Worm (Caenorhabditis elegans) whole organism, mixed stage, embryonic: ENCODE measurements around the gene R09E12.9.
"Not testable (repeated sequence)": the region's sequence is repeated elsewhere in the genome, so short reads cannot be mapped to it uniquely, and the experiment has no call there.

Experiments
- M03D4.4 ChIP-seq: sonication (generic microtip); optimal IDR thresholded peaks from 2 replicates; lab custom pipeline; 2017; ENCODE audit warnings: mild to moderate bottlenecking, missing genetic modification characterization, missing compliant biosample characterization
- bed-3 ChIP-seq: fragments of 200-800 bp; sonication (Bioruptor generic); optimal IDR thresholded peaks from 3 replicates; lab custom pipeline; 2018; ENCODE audit warnings: mild to moderate bottlenecking, missing genetic modification characterization, moderate library complexity, missing compliant biosample characterization
- blmp-1 ChIP-seq: fragments of 150-350 bp; optimal IDR thresholded peaks from 2 replicates; lab custom pipeline; 2014; ENCODE audit warnings: missing biosample characterization, missing genetic modification characterization
- ceh-39 ChIP-seq: fragments of 150-350 bp; optimal IDR thresholded peaks from 2 replicates; lab custom pipeline; 2014; ENCODE audit warnings: missing biosample characterization, missing genetic modification characterization
- ceh-43 ChIP-seq: fragments of 200-800 bp; sonication (Bioruptor generic); optimal IDR thresholded peaks from 2 replicates; lab custom pipeline; 2018; ENCODE audit warnings: mild to moderate bottlenecking, missing genetic modification characterization, moderate library complexity, missing compliant biosample characterization
- ceh-83 ChIP-seq: fragments of 200-800 bp; sonication (Bioruptor generic); optimal IDR thresholded peaks from 2 replicates; lab custom pipeline; 2018; ENCODE audit warnings: mild to moderate bottlenecking, missing genetic modification characterization, missing compliant biosample characterization
- ces-1 ChIP-seq: fragments of 150-350 bp; optimal IDR thresholded peaks from 2 replicates; lab custom pipeline; 2014; ENCODE audit warnings: missing biosample characterization, missing genetic modification reagents, missing genetic modification characterization
- cnd-1 ChIP-seq: fragments of 200-800 bp; sonication (Bioruptor generic); optimal IDR thresholded peaks from 2 replicates; lab custom pipeline; 2018; ENCODE audit warnings: mild to moderate bottlenecking, missing genetic modification characterization, missing compliant biosample characterization
- drap-1 ChIP-seq: fragments of 200-800 bp; sonication (Bioruptor generic); optimal IDR thresholded peaks from 3 replicates; lab custom pipeline; 2018; ENCODE audit warnings: mild to moderate bottlenecking, missing genetic modification characterization, missing compliant biosample characterization
- elt-1 ChIP-seq: sonication (generic microtip); optimal IDR thresholded peaks from 2 replicates; lab custom pipeline; 2017; ENCODE audit warnings: missing genetic modification characterization, mild to moderate bottlenecking, missing compliant biosample characterization, antibody characterized with exemption, moderate library complexity, borderline replicate concordance; ENCODE audit not compliant: insufficient read depth
- elt-3 ChIP-seq: fragments of 150-350 bp; optimal IDR thresholded peaks from 2 replicates; lab custom pipeline; 2014; ENCODE audit warnings: missing biosample characterization, missing genetic modification characterization
- ham-2 ChIP-seq: fragments of 200-800 bp; sonication (Bioruptor generic); optimal IDR thresholded peaks from 2 replicates; lab custom pipeline; 2018; ENCODE audit warnings: mild to moderate bottlenecking, missing genetic modification characterization, missing compliant biosample characterization
- hlh-1 ChIP-seq: fragments of 150-350 bp; optimal IDR thresholded peaks from 2 replicates; lab custom pipeline; 2014; ENCODE audit warnings: missing biosample characterization, missing genetic modification reagents, missing genetic modification characterization
- lin-13 ChIP-seq: fragments of 150-350 bp; optimal IDR thresholded peaks from 2 replicates; lab custom pipeline; 2014; ENCODE audit warnings: missing biosample characterization, missing genetic modification characterization
- lin-32 ChIP-seq: fragments of 200-800 bp; sonication (Bioruptor generic); optimal IDR thresholded peaks from 2 replicates; lab custom pipeline; 2018; ENCODE audit warnings: mild to moderate bottlenecking, missing genetic modification characterization, missing compliant biosample characterization
- lsy-2 ChIP-seq: fragments of 150-350 bp; optimal IDR thresholded peaks from 2 replicates; lab custom pipeline; 2014; ENCODE audit warnings: missing biosample characterization, missing genetic modification characterization
- mep-1 ChIP-seq: fragments of 150-350 bp; optimal IDR thresholded peaks from 2 replicates; lab custom pipeline; 2017; ENCODE audit warnings: missing biosample characterization, missing genetic modification reagents, missing genetic modification characterization, inconsistent platforms
- mls-2 ChIP-seq: sonication (generic microtip); optimal IDR thresholded peaks from 2 replicates; lab custom pipeline; 2016; ENCODE audit warnings: mild to moderate bottlenecking, missing genetic modification characterization, moderate library complexity, missing compliant biosample characterization
- nhr-12 ChIP-seq: fragments of 150-350 bp; optimal IDR thresholded peaks from 2 replicates; lab custom pipeline; 2014; ENCODE audit warnings: missing biosample characterization, missing genetic modification characterization
- nhr-237 ChIP-seq: fragments of 150-350 bp; optimal IDR thresholded peaks from 2 replicates; lab custom pipeline; 2014; ENCODE audit warnings: missing biosample characterization, missing genetic modification characterization
- nhr-76 ChIP-seq: sonication (generic microtip); optimal IDR thresholded peaks from 2 replicates; lab custom pipeline; 2017; ENCODE audit warnings: missing biosample characterization, missing genetic modification characterization
- pha-4 ChIP-seq: fragments of 150-350 bp; optimal IDR thresholded peaks from 2 replicates; lab custom pipeline; 2018; ENCODE audit warnings: missing biosample characterization, missing genetic modification reagents, missing genetic modification characterization
- sem-2 ChIP-seq: fragments of 200-800 bp; sonication (Bioruptor generic); optimal IDR thresholded peaks from 2 replicates; lab custom pipeline; 2018; ENCODE audit warnings: mild to moderate bottlenecking, missing genetic modification characterization, missing compliant biosample characterization
- tbx-8 ChIP-seq: fragments of 200-800 bp; sonication (Bioruptor generic); optimal IDR thresholded peaks from 2 replicates; lab custom pipeline; 2018; ENCODE audit warnings: mild to moderate bottlenecking, missing genetic modification characterization, moderate library complexity, missing compliant biosample characterization
- unc-39 ChIP-seq: fragments of 150-350 bp; optimal IDR thresholded peaks from 2 replicates; lab custom pipeline; 2014; ENCODE audit warnings: missing biosample characterization, missing genetic modification characterization
- unc-62 ChIP-seq: fragments of 150-350 bp; optimal IDR thresholded peaks from 2 replicates; lab custom pipeline; 2014; ENCODE audit warnings: missing biosample characterization, missing genetic modification reagents, missing genetic modification characterization
- zip-8 ChIP-seq: fragments of 150-350 bp; optimal IDR thresholded peaks from 2 replicates; lab custom pipeline; 2014; ENCODE audit warnings: missing biosample characterization, missing genetic modification characterization
- ztf-11 ChIP-seq: fragments of 150-350 bp; optimal IDR thresholded peaks from 2 replicates; lab custom pipeline; 2014; ENCODE audit warnings: missing biosample characterization, missing genetic modification characterization

Gene R09E12.9

ce11 chrV:808260-808659 lies 30.9 kb downstream of the R09E12.9 start:
- no peak for TF ChIP-seq drap-1 (GFP tag; lab: Kevin White, UChicago)
- no peak for TF ChIP-seq sem-2 (GFP tag; lab: Kevin White, UChicago)
- no peak for TF ChIP-seq nhr-237 (tag; lab: Kevin White, UChicago)
- TF ChIP-seq elt-3 (tag; lab: Kevin White, UChicago), result no peak
- no peak for TF ChIP-seq cnd-1 (tag; lab: Kevin White, UChicago)
- TF ChIP-seq ceh-39 (tag; lab: Kevin White, UChicago), result no peak

ce11 chrV:810281-810862 lies 33.0 kb downstream of the R09E12.9 start, which contains the start of gene R13D11.4:
Gene R13D11.4, plus strand, starts transcription at chrV:810812.
- TF ChIP-seq ces-1 (GFP tag; lab: Kevin White, UChicago) (peak; percentile 67), drap-1 (GFP tag; lab: Kevin White, UChicago) (no peak), nhr-12 (tag; lab: Kevin White, UChicago) (no peak), ztf-11 (tag; lab: Kevin White, UChicago) (no peak), cnd-1 (tag; lab: Kevin White, UChicago) (no peak), unc-39 (tag; lab: Kevin White, UChicago) (no peak)

- TF ChIP-seq drap-1 (GFP tag; lab: Kevin White, UChicago), result no peak
Observed at ce11 chrV:813101-813500, 35.7 kb downstream of the R09E12.9 start, which contains the start of gene R13D11.10. Gene R13D11.10, minus strand, starts transcription at chrV:813201.

ce11 chrV:814716-815115 lies 37.3 kb downstream of the R09E12.9 start, which contains the start of gene R13D11.3:
Gene R13D11.3, plus strand, starts transcription at chrV:815016.
- TF ChIP-seq ceh-43 (GFP tag; lab: Kevin White, UChicago) (no peak), cnd-1 (tag; lab: Kevin White, UChicago) (no peak), bed-3 (GFP tag; lab: Kevin White, UChicago) (no peak), ztf-11 (tag; lab: Kevin White, UChicago) (no peak), lin-13 (tag; lab: Kevin White, UChicago) (no peak), nhr-76 (no peak), pha-4 (tag; lab: Kevin White, UChicago) (no peak), M03D4.4 (tag; lab: Kevin White, UChicago) (no peak), blmp-1 (tag; lab: Kevin White, UChicago) (no peak), elt-1 (tag; lab: Kevin White, UChicago) (no peak), mep-1 (no peak), lin-32 (GFP tag; lab: Kevin White, UChicago) (no peak), lsy-2 (tag; lab: Kevin White, UChicago) (no peak), tbx-8 (GFP tag; lab: Kevin White, UChicago) (no peak), zip-8 (tag; lab: Kevin White, UChicago) (no peak), ceh-83 (GFP tag; lab: Kevin White, UChicago) (no peak), mls-2 (no peak)

ce11 chrV:817182-817581 lies 39.8 kb downstream of the R09E12.9 start, which contains the start of gene R13D11.1:
Gene R13D11.1, plus strand, starts transcription at chrV:817482.
- no peak for TF ChIP-seq bed-3 (GFP tag; lab: Kevin White, UChicago)
- no peak for TF ChIP-seq pha-4 (tag; lab: Kevin White, UChicago)
- no peak for TF ChIP-seq zip-8 (tag; lab: Kevin White, UChicago)
- TF ChIP-seq ceh-43 (GFP tag; lab: Kevin White, UChicago), result no peak
- TF ChIP-seq lin-13 (tag; lab: Kevin White, UChicago), result no peak
- TF ChIP-seq ceh-83 (GFP tag; lab: Kevin White, UChicago), result no peak
- no peak for TF ChIP-seq unc-39 (tag; lab: Kevin White, UChicago)
- TF ChIP-seq unc-62 (GFP tag; lab: Kevin White, UChicago), result no peak
- no peak for TF ChIP-seq mls-2
- no peak for TF ChIP-seq mep-1
- TF ChIP-seq cnd-1 (tag; lab: Kevin White, UChicago), result no peak
- no peak for TF ChIP-seq ham-2 (GFP tag; lab: Kevin White, UChicago)
- TF ChIP-seq hlh-1, result no peak
- TF ChIP-seq lin-32 (GFP tag; lab: Kevin White, UChicago), result no peak
- TF ChIP-seq nhr-12 (tag; lab: Kevin White, UChicago), result no peak

ce11 chrV:820629-821028 lies 43.2 kb downstream of the R09E12.9 start, which contains the start of gene srx-32:
Gene srx-32, minus strand, starts transcription at chrV:820729.
- TF ChIP-seq hlh-1; ces-1 (GFP tag; lab: Kevin White, UChicago); unc-39 (tag; lab: Kevin White, UChicago): not testable (repeated sequence)
